Fruit fly (Drosophila melanogaster) whole organism, embryonic: ENCODE data around the gene CG6126.

ENCODE experiments used
- Adf1 ChIP-seq: fragments of 200-800 bp; sonication (Bioruptor generic); IDR thresholded peaks from 2 replicates; pipeline ENCODE4 v1.3.6; 2022; ENCODE audit warnings: missing biosample characterization, missing genetic modification characterization
- BEAF-32 ChIP-seq: fragments of 200-800 bp; sonication (Bioruptor generic); optimal IDR thresholded peaks from 3 replicates; lab custom pipeline; 2017; ENCODE audit warnings: missing biosample characterization, missing genetic modification characterization, mild to moderate bottlenecking, moderate library complexity, missing genetic modification reagents
- Bgb ChIP-seq: fragments of 200-800 bp; sonication (Bioruptor generic); IDR thresholded peaks from 2 replicates; pipeline ENCODE4 v1.3.6; 2022; ENCODE audit warnings: missing biosample characterization, missing genetic modification characterization; ENCODE audit not compliant: partially characterized antibody
- CG10267 ChIP-seq: fragments of 200-800 bp; sonication (Bioruptor generic); optimal IDR thresholded peaks from 2 replicates; lab custom pipeline; 2018; ENCODE audit warnings: missing biosample characterization, mild to moderate bottlenecking, missing genetic modification characterization, moderate library complexity
- CG10959 ChIP-seq: fragments of 200-800 bp; sonication (Bioruptor generic); IDR thresholded peaks from 2 replicates; pipeline ENCODE4 v1.3.6; 2022; ENCODE audit warnings: missing biosample characterization, missing genetic modification characterization
- CG12769 ChIP-seq: fragments of 200-800 bp; sonication (Bioruptor generic); optimal IDR thresholded peaks from 2 replicates; lab custom pipeline; 2019; ENCODE audit warnings: missing biosample characterization, mild to moderate bottlenecking, missing genetic modification characterization, moderate library complexity
- CG13296 ChIP-seq: fragments of 200-800 bp; sonication (Bioruptor generic); optimal IDR thresholded peaks from 3 replicates; lab custom pipeline; 2018; ENCODE audit warnings: missing biosample characterization, mild to moderate bottlenecking, missing genetic modification characterization
- CG13424 ChIP-seq: fragments of 200-800 bp; sonication (Bioruptor generic); optimal IDR thresholded peaks from 2 replicates; lab custom pipeline; 2019; ENCODE audit warnings: missing biosample characterization, mild to moderate bottlenecking, missing genetic modification characterization, moderate library complexity
- CG15011 ChIP-seq: fragments of 200-800 bp; sonication (Bioruptor generic); optimal IDR thresholded peaks from 3 replicates; lab custom pipeline; 2018; ENCODE audit warnings: missing biosample characterization, mild to moderate bottlenecking, missing genetic modification characterization
- CG17359 ChIP-seq: fragments of 200-800 bp; sonication (Bioruptor generic); optimal IDR thresholded peaks from 3 replicates; lab custom pipeline; 2018; ENCODE audit warnings: missing biosample characterization, mild to moderate bottlenecking, missing genetic modification characterization, moderate library complexity
- CG18599 ChIP-seq: fragments of 200-800 bp; sonication (Bioruptor generic); optimal IDR thresholded peaks from 3 replicates; lab custom pipeline; 2017; ENCODE audit warnings: missing biosample characterization, missing genetic modification characterization, mild to moderate bottlenecking, moderate library complexity, missing genetic modification reagents
- CG18619 ChIP-seq: fragments of 200-800 bp; sonication (Bioruptor generic); optimal IDR thresholded peaks from 3 replicates; lab custom pipeline; 2017; ENCODE audit warnings: missing biosample characterization, mild to moderate bottlenecking, missing genetic modification characterization
- CG32532 ChIP-seq: fragments of 200-800 bp; sonication (Bioruptor generic); IDR thresholded peaks from 2 replicates; pipeline ENCODE4 v1.3.6; 2022; ENCODE audit warnings: missing biosample characterization, missing genetic modification characterization
- CG32767 ChIP-seq: fragments of 200-800 bp; sonication (Bioruptor generic); IDR thresholded peaks from 2 replicates; pipeline ENCODE4 v1.3.6; 2022; ENCODE audit warnings: missing biosample characterization, missing genetic modification characterization
- CG33557 ChIP-seq: fragments of 200-800 bp; sonication (Bioruptor generic); optimal IDR thresholded peaks from 2 replicates; lab custom pipeline; 2019; ENCODE audit warnings: missing biosample characterization, mild to moderate bottlenecking, missing genetic modification characterization, moderate library complexity
- CG4404 ChIP-seq: fragments of 200-800 bp; sonication (Bioruptor generic); IDR thresholded peaks from 2 replicates; pipeline ENCODE4 v1.3.6; 2022; ENCODE audit warnings: missing biosample characterization, missing genetic modification characterization
- CG5180 ChIP-seq: fragments of 200-800 bp; sonication (Bioruptor generic); optimal IDR thresholded peaks from 3 replicates; lab custom pipeline; 2017; ENCODE audit warnings: missing biosample characterization, missing genetic modification characterization, mild to moderate bottlenecking, moderate library complexity, missing genetic modification reagents
- CG7963 ChIP-seq: fragments of 200-800 bp; sonication (Bioruptor generic); IDR thresholded peaks from 3 replicates; pipeline ENCODE4 v1.3.6; 2022; ENCODE audit warnings: missing biosample characterization, missing genetic modification characterization; ENCODE audit not compliant: partially characterized antibody
- CG8089 ChIP-seq: fragments of 200-800 bp; sonication (Bioruptor generic); optimal IDR thresholded peaks from 3 replicates; lab custom pipeline; 2016; ENCODE audit warnings: missing biosample characterization, missing genetic modification characterization
- CG8281 ChIP-seq: fragments of 200-800 bp; sonication (Bioruptor generic); optimal IDR thresholded peaks from 2 replicates; lab custom pipeline; 2018; ENCODE audit warnings: missing biosample characterization, mild to moderate bottlenecking, missing genetic modification characterization, moderate library complexity
- CHES-1-like ChIP-seq: fragments of 200-800 bp; sonication (Bioruptor generic); optimal IDR thresholded peaks from 2 replicates; lab custom pipeline; 2016; ENCODE audit warnings: missing biosample characterization, missing genetic modification characterization
- D ChIP-seq, 2 experiments: fragments of 200-800 bp in 1 of 2; fragments of >200 bp in 1 of 2; sonication (Bioruptor generic) in 1 of 2; optimal IDR thresholded peaks; 2 replicates in 1 of 2; 3 replicates in 1 of 2; lab custom pipeline; 2017; ENCODE audit warnings: mild to moderate bottlenecking in 1 of 2, missing biosample characterization in 1 of 2, missing genetic modification characterization in 1 of 2, missing genetic modification reagents in 1 of 2
- Dbx ChIP-seq: fragments of 200-800 bp; sonication (Bioruptor generic); IDR thresholded peaks from 3 replicates; pipeline ENCODE4 v1.3.6; 2022; ENCODE audit warnings: missing biosample characterization, missing genetic modification characterization
- Doc3 ChIP-seq: fragments of 200-800 bp; sonication (Bioruptor generic); IDR thresholded peaks from 3 replicates; pipeline ENCODE4 v1.3.6; 2022; ENCODE audit warnings: missing biosample characterization, missing genetic modification characterization; ENCODE audit not compliant: partially characterized antibody
- Dp ChIP-seq: fragments of 200-800 bp; sonication (Bioruptor generic); optimal IDR thresholded peaks from 2 replicates; lab custom pipeline; 2018; ENCODE audit warnings: missing biosample characterization, mild to moderate bottlenecking, missing genetic modification characterization, moderate library complexity
- Gsc ChIP-seq: fragments of 200-800 bp; sonication (Bioruptor generic); IDR thresholded peaks from 2 replicates; pipeline ENCODE4 v1.3.6; 2022; ENCODE audit warnings: missing biosample characterization, missing genetic modification characterization
- HLH54F ChIP-seq: fragments of 200-800 bp; sonication (Bioruptor generic); optimal IDR thresholded peaks from 3 replicates; lab custom pipeline; 2016; ENCODE audit warnings: missing biosample characterization, missing genetic modification characterization
- Hr78 ChIP-seq, 2 experiments: fragments of 200-800 bp in 1 of 2; fragments of >200 bp in 1 of 2; sonication (Bioruptor generic) in 1 of 2; optimal IDR thresholded peaks; 2 replicates each; lab custom pipeline; 2017 to 2019; ENCODE audit warnings: missing biosample characterization in 2 of 2, missing genetic modification characterization in 2 of 2, mild to moderate bottlenecking in 1 of 2, moderate library complexity in 1 of 2
- Med ChIP-seq: fragments of 200-800 bp; sonication (Bioruptor generic); peaks from one replicate; lab custom pipeline; 2016; ENCODE audit warnings: missing biosample characterization, missing genetic modification characterization, mild to moderate bottlenecking, inconsistent platforms, moderate library complexity
- NC2α ChIP-seq: fragments of 200-800 bp; sonication (Bioruptor generic); optimal IDR thresholded peaks from 2 replicates; lab custom pipeline; 2016; ENCODE audit warnings: missing biosample characterization, missing genetic modification characterization
- Optix ChIP-seq: fragments of 200-800 bp; sonication (Bioruptor generic); IDR thresholded peaks from 3 replicates; pipeline ENCODE4 v1.3.6; 2022; ENCODE audit warnings: missing biosample characterization, missing genetic modification characterization
- Six4 ChIP-seq: fragments of 200-800 bp; sonication (Bioruptor generic); optimal IDR thresholded peaks from 2 replicates; lab custom pipeline; 2016; ENCODE audit warnings: missing biosample characterization, missing genetic modification characterization
- ab ChIP-seq: fragments of 200-800 bp; sonication (Bioruptor generic); optimal IDR thresholded peaks from 2 replicates; lab custom pipeline; 2016; ENCODE audit warnings: missing biosample characterization, missing genetic modification characterization
- al ChIP-seq: fragments of 200-800 bp; sonication (Bioruptor generic); IDR thresholded peaks from 2 replicates; pipeline ENCODE4 v1.3.6; 2022; ENCODE audit warnings: missing biosample characterization, missing genetic modification characterization
- ap ChIP-seq: fragments of 200-800 bp; sonication (Bioruptor generic); IDR thresholded peaks from 2 replicates; pipeline ENCODE4 v1.3.6; 2022; ENCODE audit warnings: missing biosample characterization, missing genetic modification characterization
- br ChIP-seq: fragments of >200 bp; optimal IDR thresholded peaks from 2 replicates; lab custom pipeline; 2017
- bsh ChIP-seq, 2 experiments: fragments of 200-800 bp; sonication (Bioruptor generic); optimal IDR thresholded peaks; 2 replicates each; lab custom pipeline; 2017 to 2018; ENCODE audit warnings: mild to moderate bottlenecking in 2 of 2, missing biosample characterization in 2 of 2, missing genetic modification characterization in 2 of 2, moderate library complexity in 1 of 2
- cad ChIP-seq: fragments of >200 bp; optimal IDR thresholded peaks from 2 replicates; lab custom pipeline; 2017; ENCODE audit warnings: missing biosample characterization, missing genetic modification characterization
- gsb ChIP-seq: fragments of 200-800 bp; sonication (Bioruptor generic); IDR thresholded peaks from 2 replicates; pipeline ENCODE4 v1.3.6; 2022; ENCODE audit warnings: missing biosample characterization, missing genetic modification characterization
- kni ChIP-seq: fragments of 200-800 bp; sonication (Bioruptor generic); optimal IDR thresholded peaks from 3 replicates; lab custom pipeline; 2017; ENCODE audit warnings: mild to moderate bottlenecking, missing biosample characterization, missing genetic modification reagents, missing genetic modification characterization
- lilli ChIP-seq: fragments of 200-800 bp; sonication (Bioruptor generic); optimal IDR thresholded peaks from 3 replicates; lab custom pipeline; 2016; ENCODE audit warnings: missing biosample characterization, missing genetic modification characterization
- luna ChIP-seq: fragments of 200-800 bp; sonication (Bioruptor generic); optimal IDR thresholded peaks from 2 replicates; lab custom pipeline; 2016; ENCODE audit warnings: missing biosample characterization, missing genetic modification characterization
- mam ChIP-seq: fragments of 200-800 bp; sonication (Bioruptor generic); optimal IDR thresholded peaks from 3 replicates; lab custom pipeline; 2016; ENCODE audit warnings: missing biosample characterization, missing genetic modification characterization
- repo ChIP-seq: fragments of 200-800 bp; sonication (Bioruptor generic); optimal IDR thresholded peaks from 2 replicates; lab custom pipeline; 2016; ENCODE audit warnings: missing biosample characterization, missing genetic modification characterization
- ro ChIP-seq: fragments of 200-800 bp; sonication (Bioruptor generic); IDR thresholded peaks from 2 replicates; pipeline ENCODE4 v1.3.6; 2022; ENCODE audit warnings: missing biosample characterization, missing genetic modification characterization
- sob ChIP-seq: fragments of 200-800 bp; sonication (Bioruptor generic); IDR thresholded peaks from 2 replicates; pipeline ENCODE4 v1.3.6; 2022; ENCODE audit warnings: missing biosample characterization, missing genetic modification characterization
- twi ChIP-seq: fragments of 200-800 bp; optimal IDR thresholded peaks from 2 replicates; lab custom pipeline; 2019; ENCODE audit warnings: missing biosample characterization, mild to moderate bottlenecking, missing genetic modification characterization, moderate library complexity
- vvl ChIP-seq: fragments of 200-800 bp; sonication (Bioruptor generic); IDR thresholded peaks from 2 replicates; pipeline ENCODE4 v1.3.6; 2022; ENCODE audit warnings: missing biosample characterization, missing genetic modification characterization

Gene CG6126

dm6 chr3R:16249829-16250814 is 47.2 kb upstream of the CG6126 start (continued):
- TF ChIP-seq al = no peak
- peak; percentile 51 for TF ChIP-seq lilli (GFP tag; lab: Kevin White, UChicago)
- TF ChIP-seq Bgb (GFP tag; lab: Robert Waterston, UW) = no peak
- peak; percentile 94 for TF ChIP-seq Med (GFP tag; lab: Kevin White, UChicago)
- TF ChIP-seq Adf1 (GFP tag; lab: Robert Waterston, UW) = no peak
- no peak for TF ChIP-seq Doc3 (GFP tag; lab: Robert Waterston, UW)
- TF ChIP-seq vvl = no peak
- no peak for TF ChIP-seq Dp
- peak; percentile 40 for TF ChIP-seq cad (GFP tag; lab: Kevin White, UChicago)
- TF ChIP-seq luna (GFP tag; lab: Kevin White, UChicago) = no peak
- peak; percentile 12 to 17 for TF ChIP-seq bsh (GFP tag; optimal IDR thresholded peaks at IDR 0.05; lab: Kevin White, UChicago)
- peak; percentile 34 for TF ChIP-seq CG33557 (GFP tag; lab: Kevin White, UChicago)
- TF ChIP-seq br (lab: Kevin White, UChicago) = no peak
- no peak for TF ChIP-seq CG10959 (GFP tag; lab: Robert Waterston, UW)
- peak; percentile 69 for TF ChIP-seq CG18599 (GFP tag; lab: Kevin White, UChicago)
- TF ChIP-seq kni (GFP tag; lab: Kevin White, UChicago) = peak; percentile 83
- TF ChIP-seq sob (GFP tag; lab: Robert Waterston, UW) = no peak
- TF ChIP-seq Hr78 (GFP tag; optimal IDR thresholded peaks at IDR 0.05; lab: Kevin White, UChicago) = peak in 1 of 2 experiments; percentile 74
- peak; percentile 35 for TF ChIP-seq CG13296 (GFP tag; lab: Kevin White, UChicago)
- TF ChIP-seq BEAF-32 (GFP tag; lab: Kevin White, UChicago) = peak; percentile 73
- no peak for TF ChIP-seq CG8281 (tag; lab: Kevin White, UChicago)
- no peak for TF ChIP-seq CG4404
- no peak for TF ChIP-seq ro (GFP tag; lab: Robert Waterston, UW)
- TF ChIP-seq CG10267 (tag; lab: Kevin White, UChicago) = peak; percentile 9
- no peak for TF ChIP-seq Dbx (GFP tag; lab: Robert Waterston, UW)
- peak; percentile 87 for TF ChIP-seq CG12769
- TF ChIP-seq NC2α (GFP tag; lab: Kevin White, UChicago) = no peak
- TF ChIP-seq ab (GFP tag; lab: Kevin White, UChicago) = peak; percentile 82
- no peak for TF ChIP-seq CG15011 (GFP tag; lab: Kevin White, UChicago)
- no peak for TF ChIP-seq CG8089 (GFP tag; lab: Kevin White, UChicago)
- TF ChIP-seq ap (GFP tag; lab: Robert Waterston, UW) = no peak
- no peak for TF ChIP-seq Six4 (GFP tag; lab: Kevin White, UChicago)
- no peak for TF ChIP-seq Optix (GFP tag; lab: Robert Waterston, UW)
- TF ChIP-seq CG7963 = no peak
- TF ChIP-seq HLH54F (GFP tag; lab: Kevin White, UChicago) = no peak
- no peak for TF ChIP-seq CG32767 (GFP tag; lab: Robert Waterston, UW)
- peak; percentile 37 for TF ChIP-seq CG13424 (tag; lab: Kevin White, UChicago)
- TF ChIP-seq CG17359 = peak; percentile 26
- TF ChIP-seq CG32532 (GFP tag; lab: Robert Waterston, UW) = no peak
- no peak for TF ChIP-seq Gsc (GFP tag; lab: Robert Waterston, UW)
- no peak for TF ChIP-seq gsb (GFP tag; lab: Robert Waterston, UW)
- TF ChIP-seq CG18619 (GFP tag; lab: Kevin White, UChicago) = peak; percentile 53
- peak; percentile 41 for TF ChIP-seq twi
- TF ChIP-seq D (optimal IDR thresholded peaks at IDR 0.05; lab: Kevin White, UChicago) = peak; percentile 86
- TF ChIP-seq D (GFP tag; optimal IDR thresholded peaks at IDR 0.05; lab: Kevin White, UChicago) = peak; percentile 16
- peak; percentile 46 for TF ChIP-seq mam
- TF ChIP-seq repo (GFP tag; lab: Kevin White, UChicago) = no peak
- TF ChIP-seq CG5180 (GFP tag; lab: Kevin White, UChicago) = peak; percentile 92
- peak; percentile 24 for TF ChIP-seq CHES-1-like (GFP tag; lab: Kevin White, UChicago)
